Worm (Caenorhabditis elegans) whole organism, late embryonic: Measurements from ENCODE around the gene H32C10.1.

Experiments used
- F13H6.1 ChIP-seq: sonication (generic microtip); optimal IDR thresholded peaks from 2 replicates; lab custom pipeline; 2016; ENCODE audit warnings: missing genetic modification characterization, missing compliant biosample characterization
- K02D7.2 ChIP-seq: sonication (generic microtip); optimal IDR thresholded peaks from 2 replicates; lab custom pipeline; 2017; ENCODE audit warnings: mild to moderate bottlenecking, missing genetic modification characterization, missing compliant biosample characterization
- ama-1 ChIP-seq: fragments of 150-350 bp; optimal IDR thresholded peaks from 2 replicates; lab custom pipeline; 2014
- dve-1 ChIP-seq: sonication (generic microtip); optimal IDR thresholded peaks from 2 replicates; lab custom pipeline; 2017; ENCODE audit warnings: antibody characterized with exemption, mild to moderate bottlenecking, missing genetic modification characterization, missing compliant biosample characterization
- elt-2 ChIP-seq: sonication (generic microtip); optimal IDR thresholded peaks from 2 replicates; lab custom pipeline; 2016; ENCODE audit warnings: missing genetic modification reagents, missing genetic modification characterization, missing compliant biosample characterization
- ets-4 ChIP-seq: sonication (generic microtip); optimal IDR thresholded peaks from 2 replicates; lab custom pipeline; 2016; ENCODE audit warnings: missing genetic modification characterization, missing compliant biosample characterization
- fkh-10 ChIP-seq: fragments of 150-350 bp; optimal IDR thresholded peaks from 2 replicates; lab custom pipeline; 2014; ENCODE audit warnings: missing biosample characterization, missing genetic modification reagents, missing genetic modification characterization
- hlh-30 ChIP-seq: sonication (generic microtip); optimal IDR thresholded peaks from 2 replicates; lab custom pipeline; 2017; ENCODE audit warnings: antibody characterized with exemption, missing genetic modification characterization, missing compliant biosample characterization; ENCODE audit not compliant: insufficient read depth
- madf-2 ChIP-seq: sonication (generic microtip); optimal IDR thresholded peaks from 2 replicates; lab custom pipeline; 2017; ENCODE audit warnings: missing genetic modification characterization, missing compliant biosample characterization
- pat-9 ChIP-seq: fragments of 200-800 bp; sonication (Bioruptor generic); optimal IDR thresholded peaks from 2 replicates; lab custom pipeline; 2018; ENCODE audit warnings: mild to moderate bottlenecking, missing genetic modification characterization, moderate library complexity, missing compliant biosample characterization
- pqm-1 ChIP-seq: sonication (generic microtip); optimal IDR thresholded peaks from 2 replicates; lab custom pipeline; 2016; ENCODE audit warnings: missing genetic modification characterization, missing compliant biosample characterization
- sox-2 ChIP-seq: fragments of 200-800 bp; sonication (Bioruptor generic); IDR thresholded peaks from 2 replicates; pipeline ENCODE4 v1.3.6; 2022; ENCODE audit warnings: missing genetic modification reagents, missing genetic modification characterization, missing compliant biosample characterization
- unc-55 ChIP-seq: sonication (generic microtip); optimal IDR thresholded peaks from 2 replicates; lab custom pipeline; 2017; ENCODE audit warnings: missing biosample characterization, missing genetic modification reagents, missing genetic modification characterization
- ztf-16 ChIP-seq: sonication (generic microtip); optimal IDR thresholded peaks from 2 replicates; lab custom pipeline; 2017; ENCODE audit warnings: missing genetic modification characterization, missing compliant biosample characterization

ce11 chrIV:5927805-5928204 is 6.3 kb upstream of the H32C10.1 start:
- no peak for TF ChIP-seq elt-2 (tag; lab: Kevin White, UChicago)
- TF ChIP-seq pqm-1 (tag; lab: Kevin White, UChicago): no peak
- no peak for TF ChIP-seq fkh-10 (GFP tag; lab: Kevin White, UChicago)
- TF ChIP-seq dve-1: no peak
- no peak for TF ChIP-seq madf-2 (tag; lab: Kevin White, UChicago)
- no peak for TF ChIP-seq F13H6.1 (tag; lab: Kevin White, UChicago)
- no peak for TF ChIP-seq ztf-16 (tag; lab: Kevin White, UChicago)
- TF ChIP-seq K02D7.2 (tag; lab: Kevin White, UChicago): no peak
- TF ChIP-seq pat-9 (tag; lab: Kevin White, UChicago): no peak
- no peak for TF ChIP-seq hlh-30 (tag; lab: Kevin White, UChicago)
- no peak for TF ChIP-seq ets-4 (tag; lab: Kevin White, UChicago)
- TF ChIP-seq unc-55: no peak
- TF ChIP-seq ama-1 (lab: Kevin White, UChicago): no peak
- TF ChIP-seq sox-2 (GFP tag; lab: Robert Waterston, UW): no peak
